Comparison of ENCODE assay signal across 1 fruit fly cellular context in genomic region chr2L:19370046-19370445, dm6.
TF ChIP-seq lines count a peak whose summit lies in the region.

CG17349 (plus strand) TSS chr2L:19370445.

TF ChIP-seq in whole organism, embryonic, 481 proteins besides CTCF, POLR2A, EP300 and RAD21 (continued from another document):
- TF ChIP-seq CG7963 (GFP tag; IDR thresholded peaks at IDR 0.05; lab: Robert Waterston, UW; ENCODE audit: partially characterized antibody) (no peak), CG1647 (GFP tag; optimal IDR thresholded peaks at IDR 0.05; lab: Kevin White, UChicago) (no peak), klu (GFP tag; IDR thresholded peaks at IDR 0.05; lab: Robert Waterston, UW) (no peak), Blimp-1 (GFP tag; optimal IDR thresholded peaks at IDR 0.05; lab: Kevin White, UChicago) (peak; percentile 66), bab2 (GFP tag; optimal IDR thresholded peaks at IDR 0.05; lab: Kevin White, UChicago) (no peak), CG4282 (GFP tag; optimal IDR thresholded peaks at IDR 0.05; lab: Kevin White, UChicago) (no peak), br (optimal IDR thresholded peaks at IDR 0.05; lab: Kevin White, UChicago) (no peak), CG34376 (GFP tag; optimal IDR thresholded peaks at IDR 0.05; lab: Kevin White, UChicago) (no peak), cad (GFP tag; optimal IDR thresholded peaks at IDR 0.05; lab: Kevin White, UChicago) (no peak), crc (GFP tag; optimal IDR thresholded peaks at IDR 0.05; lab: Kevin White, UChicago) (no peak), slp2 (GFP tag; optimal IDR thresholded peaks at IDR 0.05; lab: Kevin White, UChicago) (no peak), CG4707 (GFP tag; optimal IDR thresholded peaks at IDR 0.05; lab: Kevin White, UChicago) (no peak), Hmr (GFP tag; optimal IDR thresholded peaks at IDR 0.05; lab: Kevin White, UChicago) (no peak), CG11504 (tag; optimal IDR thresholded peaks at IDR 0.05; lab: Kevin White, UChicago) (peak; percentile 14), sens-2 (GFP tag; IDR thresholded peaks at IDR 0.05; lab: Robert Waterston, UW) (no peak), CG8924 (tag; optimal IDR thresholded peaks at IDR 0.05; lab: Kevin White, UChicago) (no peak), Side (GFP tag; optimal IDR thresholded peaks at IDR 0.05; lab: Kevin White, UChicago) (no peak), CG3281 (GFP tag; optimal IDR thresholded peaks at IDR 0.05; lab: Kevin White, UChicago) (no peak), HLHmδ (GFP tag; optimal IDR thresholded peaks at IDR 0.05; lab: Kevin White, UChicago) (no peak), org-1 (GFP tag; optimal IDR thresholded peaks at IDR 0.05; lab: Kevin White, UChicago) (no peak), ci (GFP tag; IDR thresholded peaks at IDR 0.05; lab: Robert Waterston, UW) (0 out of 3 replicates have a peak, but pooled peaks have one; percentile 35), abd-A (tag; optimal IDR thresholded peaks at IDR 0.05; lab: Kevin White, UChicago) (peak; percentile 53), fd64A (GFP tag; optimal IDR thresholded peaks at IDR 0.05; lab: Kevin White, UChicago) (peak; percentile 44), hbn (GFP tag; IDR thresholded peaks at IDR 0.05; lab: Robert Waterston, UW; ENCODE audit: partially characterized antibody) (no peak), CG10267 (tag; optimal IDR thresholded peaks at IDR 0.05; lab: Kevin White, UChicago) (no peak), dmrt11E (tag; optimal IDR thresholded peaks at IDR 0.05; lab: Kevin White, UChicago) (peak; percentile 60), unpg (GFP tag; optimal IDR thresholded peaks at IDR 0.05; lab: Kevin White, UChicago) (peak; percentile 23), CG12104 (GFP tag; optimal IDR thresholded peaks at IDR 0.05; lab: Kevin White, UChicago) (no peak), CG2875 (GFP tag; optimal IDR thresholded peaks at IDR 0.05; lab: Kevin White, UChicago) (peak; percentile 74), Doc3 (GFP tag; IDR thresholded peaks at IDR 0.05; lab: Robert Waterston, UW; ENCODE audit: partially characterized antibody) (no peak), pnt (GFP tag; optimal IDR thresholded peaks at IDR 0.05; lab: Kevin White, UChicago) (no peak), dm (GFP tag; optimal IDR thresholded peaks at IDR 0.05; lab: Kevin White, UChicago) (no peak), fd96Cb (tag; optimal IDR thresholded peaks at IDR 0.05; lab: Kevin White, UChicago) (peak; percentile 2), PHDP (tag; optimal IDR thresholded peaks at IDR 0.05; lab: Kevin White, UChicago) (peak; percentile 43), Pdp1 (GFP tag; optimal IDR thresholded peaks at IDR 0.05; lab: Kevin White, UChicago) (no peak), Xrp1 (GFP tag; IDR thresholded peaks at IDR 0.05; lab: Robert Waterston, UW) (peak; percentile 55), CG9609 (GFP tag; optimal IDR thresholded peaks at IDR 0.05; lab: Kevin White, UChicago) (no peak), grn (GFP tag; optimal IDR thresholded peaks at IDR 0.05; lab: Kevin White, UChicago) (no peak), Oli (tag; optimal IDR thresholded peaks at IDR 0.05; lab: Kevin White, UChicago) (no peak), bsh (GFP tag; optimal IDR thresholded peaks at IDR 0.05; lab: Kevin White, UChicago) (peak in 1 of 2 experiments; percentile 71), HLH4C (GFP tag; IDR thresholded peaks at IDR 0.05; lab: Robert Waterston, UW; ENCODE audit: partially characterized antibody) (no peak), gsb (GFP tag; IDR thresholded peaks at IDR 0.05; lab: Robert Waterston, UW) (no peak), CG12219 (GFP tag; optimal IDR thresholded peaks at IDR 0.05; lab: Kevin White, UChicago) (no peak), knrl (GFP tag; IDR thresholded peaks at IDR 0.05; lab: Robert Waterston, UW; ENCODE audit: partially characterized antibody) (no peak), CG10979 (tag; optimal IDR thresholded peaks at IDR 0.05; lab: Kevin White, UChicago) (no peak), CG11723 (GFP tag; optimal IDR thresholded peaks at IDR 0.05; lab: Kevin White, UChicago) (no peak), Atf3 (GFP tag; optimal IDR thresholded peaks at IDR 0.05; lab: Kevin White, UChicago) (no peak), sd (tag; optimal IDR thresholded peaks at IDR 0.05; lab: Kevin White, UChicago) (no peak), CG11456 (GFP tag; IDR thresholded peaks at IDR 0.05; lab: Robert Waterston, UW) (no peak), wek (GFP tag; optimal IDR thresholded peaks at IDR 0.05; lab: Kevin White, UChicago) (no peak), her (GFP tag; optimal IDR thresholded peaks at IDR 0.05; lab: Kevin White, UChicago) (no peak), gfzf (GFP tag; optimal IDR thresholded peaks at IDR 0.05; lab: Kevin White, UChicago) (no peak), trh (GFP tag; optimal IDR thresholded peaks at IDR 0.05; lab: Kevin White, UChicago) (no peak), CG6813 (GFP tag; optimal IDR thresholded peaks at IDR 0.05; lab: Kevin White, UChicago) (peak; percentile 46), CG9215 (GFP tag; IDR thresholded peaks at IDR 0.05; lab: Robert Waterston, UW) (no peak), CG1529 (GFP tag; optimal IDR thresholded peaks at IDR 0.05; lab: Kevin White, UChicago) (peak; percentile 54), CG6654 (GFP tag; optimal IDR thresholded peaks at IDR 0.05; lab: Kevin White, UChicago) (no peak), CG18619 (GFP tag; optimal IDR thresholded peaks at IDR 0.05; lab: Kevin White, UChicago) (no peak), Dfd (GFP tag; optimal IDR thresholded peaks at IDR 0.05; lab: Kevin White, UChicago) (no peak), D (optimal IDR thresholded peaks at IDR 0.05; lab: Kevin White, UChicago) (no peak), D (GFP tag; optimal IDR thresholded peaks at IDR 0.05; lab: Kevin White, UChicago) (peak; percentile 15), ken (GFP tag; IDR thresholded peaks at IDR 0.05; lab: Robert Waterston, UW) (no peak), CG1792 (GFP tag; optimal IDR thresholded peaks at IDR 0.05; lab: Kevin White, UChicago) (no peak), Usf (GFP tag; optimal IDR thresholded peaks at IDR 0.05; lab: Kevin White, UChicago) (no peak), h (optimal IDR thresholded peaks at IDR 0.05; lab: Kevin White, UChicago) (no peak), trem (tag; optimal IDR thresholded peaks at IDR 0.05; lab: Kevin White, UChicago) (peak; percentile 3), Elba2 (GFP tag; optimal IDR thresholded peaks at IDR 0.05; lab: Kevin White, UChicago) (no peak), cg (GFP tag; optimal IDR thresholded peaks at IDR 0.05; lab: Kevin White, UChicago) (no peak), luna (GFP tag; optimal IDR thresholded peaks at IDR 0.05; lab: Kevin White, UChicago) (no peak), ase (GFP tag; IDR thresholded peaks at IDR 0.05; lab: Robert Waterston, UW) (no peak), CG4328 (GFP tag; optimal IDR thresholded peaks at IDR 0.05; lab: Kevin White, UChicago) (no peak), gcm (GFP tag; optimal IDR thresholded peaks at IDR 0.05; lab: Kevin White, UChicago) (no peak), scrt (GFP tag; optimal IDR thresholded peaks at IDR 0.05; lab: Kevin White, UChicago) (no peak), CG17568 (GFP tag; optimal IDR thresholded peaks at IDR 0.05; lab: Kevin White, UChicago) (peak; percentile 3), salm (tag; optimal IDR thresholded peaks at IDR 0.05; lab: Kevin White, UChicago) (peak; percentile 27), hth (optimal IDR thresholded peaks at IDR 0.05; lab: Kevin White, UChicago) (no peak), Sry-δ (GFP tag; optimal IDR thresholded peaks at IDR 0.05; lab: Kevin White, UChicago) (no peak), tin (GFP tag; optimal IDR thresholded peaks at IDR 0.05; lab: Kevin White, UChicago) (no peak), B-H1 (GFP tag; IDR thresholded peaks at IDR 0.05; lab: Robert Waterston, UW) (no peak), Lim3 (GFP tag; IDR thresholded peaks at IDR 0.05; lab: Robert Waterston, UW) (no peak), crol (GFP tag; IDR thresholded peaks at IDR 0.05; lab: Robert Waterston, UW) (peak; percentile 35; the same call in 1 of the 2 replicates), CG33557 (GFP tag; optimal IDR thresholded peaks at IDR 0.05; lab: Kevin White, UChicago) (peak; percentile 51), gem (tag; optimal IDR thresholded peaks at IDR 0.05; lab: Kevin White, UChicago) (peak; percentile 50), pzg (GFP tag; optimal IDR thresholded peaks at IDR 0.05; lab: Kevin White, UChicago) (no peak), oc (tag; optimal IDR thresholded peaks at IDR 0.05; lab: Kevin White, UChicago) (peak; percentile 28), gsb-n (tag; optimal IDR thresholded peaks at IDR 0.05; lab: Kevin White, UChicago) (peak; percentile 51), CG34224 (GFP tag; IDR thresholded peaks at IDR 0.05; lab: Robert Waterston, UW; ENCODE audit: partially characterized antibody) (no peak), CG6689 (GFP tag; IDR thresholded peaks at IDR 0.05; lab: Robert Waterston, UW) (no peak), CG6254 (GFP tag; optimal IDR thresholded peaks at IDR 0.05; lab: Kevin White, UChicago) (peak; percentile 14), inv (GFP tag; IDR thresholded peaks at IDR 0.05; lab: Robert Waterston, UW; ENCODE audit: partially characterized antibody) (no peak), CG17359 (tag; optimal IDR thresholded peaks at IDR 0.05; lab: Kevin White, UChicago) (peak; percentile 35), Med (GFP tag; lab: Kevin White, UChicago) (peak; percentile 49), Kr (GFP tag; optimal IDR thresholded peaks at IDR 0.05; lab: Kevin White, UChicago) (no peak), psq (GFP tag; optimal IDR thresholded peaks at IDR 0.05; lab: Kevin White, UChicago) (no peak), Sry-β (GFP tag; optimal IDR thresholded peaks at IDR 0.05; lab: Kevin White, UChicago) (no peak), ewg (GFP tag; optimal IDR thresholded peaks at IDR 0.05; lab: Kevin White, UChicago) (peak; percentile 14), CG13775 (GFP tag; optimal IDR thresholded peaks at IDR 0.05; lab: Kevin White, UChicago) (no peak), CG13894 (tag; optimal IDR thresholded peaks at IDR 0.05; lab: Kevin White, UChicago) (no peak), Stat92E (GFP tag; optimal IDR thresholded peaks at IDR 0.05; lab: Kevin White, UChicago) (no peak), esg (GFP tag; conservative IDR thresholded peaks at IDR 0.05; lab: Robert Waterston, UW) (no peak), Nf-YB (GFP tag; optimal IDR thresholded peaks at IDR 0.05; lab: Kevin White, UChicago) (no peak), tgo (GFP tag; IDR thresholded peaks at IDR 0.05; lab: Robert Waterston, UW) (no peak), NfI (GFP tag; optimal IDR thresholded peaks at IDR 0.05; lab: Kevin White, UChicago) (no peak), CG7786 (GFP tag; optimal IDR thresholded peaks at IDR 0.05; lab: Kevin White, UChicago) (no peak), ATbp (GFP tag; optimal IDR thresholded peaks at IDR 0.05; lab: Kevin White, UChicago) (peak; percentile 66), lov (optimal IDR thresholded peaks at IDR 0.05; lab: Kevin White, UChicago) (no peak), lov (GFP tag; IDR thresholded peaks at IDR 0.05; lab: Robert Waterston, UW) (0 out of 3 replicates have a peak, but pooled peaks have one; percentile 27), CG10209 (GFP tag; optimal IDR thresholded peaks at IDR 0.05; lab: Kevin White, UChicago) (peak; percentile 11), en (GFP tag; optimal IDR thresholded peaks at IDR 0.05; lab: Kevin White, UChicago) (no peak), Bgb (GFP tag; IDR thresholded peaks at IDR 0.05; lab: Robert Waterston, UW; ENCODE audit: partially characterized antibody) (no peak), CG15696 (tag; optimal IDR thresholded peaks at IDR 0.05; lab: Kevin White, UChicago) (peak; percentile 26), CG18011 (GFP tag; optimal IDR thresholded peaks at IDR 0.05; lab: Kevin White, UChicago) (no peak), lola (GFP tag; optimal IDR thresholded peaks at IDR 0.05; lab: Kevin White, UChicago) (peak in 1 of 3 experiments; percentile 57), nau (GFP tag; optimal IDR thresholded peaks at IDR 0.05; lab: Kevin White, UChicago) (no peak), CG10565 (GFP tag; optimal IDR thresholded peaks at IDR 0.05; lab: Kevin White, UChicago) (no peak), CG18262 (tag; optimal IDR thresholded peaks at IDR 0.05; lab: Kevin White, UChicago) (peak; percentile 27), slbo (GFP tag; IDR thresholded peaks at IDR 0.05; lab: Robert Waterston, UW) (no peak), chif (GFP tag; optimal IDR thresholded peaks at IDR 0.05; lab: Kevin White, UChicago) (no peak), CG8089 (GFP tag; optimal IDR thresholded peaks at IDR 0.05; lab: Kevin White, UChicago) (no peak), CG18599 (GFP tag; optimal IDR thresholded peaks at IDR 0.05; lab: Kevin White, UChicago) (peak; percentile 9), CG6854 (GFP tag; optimal IDR thresholded peaks at IDR 0.05; lab: Kevin White, UChicago) (no peak)
